Fruit fly (Drosophila melanogaster) whole organism, embryonic: ENCODE results near the gene CG6345.

Experiments used
- CG11504 ChIP-seq: fragments of 200-800 bp; sonication (Bioruptor generic); optimal IDR thresholded peaks from 3 replicates; lab custom pipeline; 2019; ENCODE audit warnings: missing biosample characterization, mild to moderate bottlenecking, missing genetic modification characterization, moderate library complexity
- CG12219 ChIP-seq: fragments of 200-800 bp; sonication (Bioruptor generic); optimal IDR thresholded peaks from 3 replicates; lab custom pipeline; 2018; ENCODE audit warnings: missing biosample characterization, mild to moderate bottlenecking, missing genetic modification characterization
- CG13775 ChIP-seq: fragments of 200-800 bp; sonication (Bioruptor generic); optimal IDR thresholded peaks from 3 replicates; lab custom pipeline; 2017; ENCODE audit warnings: missing biosample characterization, mild to moderate bottlenecking, missing genetic modification characterization
- CG14710 ChIP-seq: fragments of 200-800 bp; sonication (Bioruptor generic); optimal IDR thresholded peaks from 3 replicates; lab custom pipeline; 2019; ENCODE audit warnings: missing biosample characterization, mild to moderate bottlenecking, missing genetic modification characterization, moderate library complexity
- CG15269 ChIP-seq: fragments of 200-800 bp; sonication (Bioruptor generic); optimal IDR thresholded peaks from 2 replicates; lab custom pipeline; 2018; ENCODE audit warnings: missing biosample characterization, mild to moderate bottlenecking, missing genetic modification characterization, moderate library complexity
- CG15601 ChIP-seq: fragments of 200-800 bp; sonication (Bioruptor generic); optimal IDR thresholded peaks from 3 replicates; lab custom pipeline; 2019; ENCODE audit warnings: missing biosample characterization, mild to moderate bottlenecking, missing genetic modification characterization, moderate library complexity
- CG17802 ChIP-seq: fragments of 200-800 bp; sonication (Bioruptor generic); optimal IDR thresholded peaks from 2 replicates; lab custom pipeline; 2018; ENCODE audit warnings: missing biosample characterization, mild to moderate bottlenecking, missing genetic modification characterization, moderate library complexity
- CG18599 ChIP-seq: fragments of 200-800 bp; sonication (Bioruptor generic); optimal IDR thresholded peaks from 3 replicates; lab custom pipeline; 2017; ENCODE audit warnings: missing biosample characterization, missing genetic modification characterization, mild to moderate bottlenecking, moderate library complexity, missing genetic modification reagents
- CG2202 ChIP-seq: fragments of 200-800 bp; sonication (Bioruptor generic); optimal IDR thresholded peaks from 2 replicates; lab custom pipeline; 2018; ENCODE audit warnings: missing biosample characterization, mild to moderate bottlenecking, missing genetic modification characterization
- CG2875 ChIP-seq: fragments of 200-800 bp; sonication (Bioruptor generic); optimal IDR thresholded peaks from 2 replicates; lab custom pipeline; 2017; ENCODE audit warnings: missing biosample characterization, mild to moderate bottlenecking, missing genetic modification characterization, missing genetic modification reagents
- CG31365 ChIP-seq: fragments of 200-800 bp; sonication (Bioruptor generic); optimal IDR thresholded peaks from 2 replicates; lab custom pipeline; 2018; ENCODE audit warnings: missing biosample characterization, mild to moderate bottlenecking, missing genetic modification characterization
- CG31441 ChIP-seq: fragments of 200-800 bp; sonication (Bioruptor generic); IDR thresholded peaks from 2 replicates; pipeline ENCODE4 v1.3.6; 2022; ENCODE audit warnings: missing biosample characterization, missing genetic modification characterization
- CG33557 ChIP-seq: fragments of 200-800 bp; sonication (Bioruptor generic); optimal IDR thresholded peaks from 2 replicates; lab custom pipeline; 2019; ENCODE audit warnings: missing biosample characterization, mild to moderate bottlenecking, missing genetic modification characterization, moderate library complexity
- CG4360 ChIP-seq: fragments of 200-800 bp; sonication (Bioruptor generic); IDR thresholded peaks from 2 replicates; pipeline ENCODE4 v1.3.6; 2022; ENCODE audit warnings: missing biosample characterization, missing genetic modification characterization
- CG4404 ChIP-seq: fragments of 200-800 bp; sonication (Bioruptor generic); IDR thresholded peaks from 2 replicates; pipeline ENCODE4 v1.3.6; 2022; ENCODE audit warnings: missing biosample characterization, missing genetic modification characterization
- CG6791 ChIP-seq: fragments of 200-800 bp; sonication (Bioruptor generic); IDR thresholded peaks from 3 replicates; pipeline ENCODE4 v1.3.6; 2022; ENCODE audit warnings: missing biosample characterization, missing genetic modification characterization; ENCODE audit not compliant: partially characterized antibody
- CG9727 ChIP-seq: fragments of 200-800 bp; sonication (Bioruptor generic); optimal IDR thresholded peaks from 3 replicates; lab custom pipeline; 2017; ENCODE audit warnings: missing biosample characterization, mild to moderate bottlenecking, missing genetic modification characterization
- CG9817 ChIP-seq: fragments of 200-800 bp; sonication (Bioruptor generic); optimal IDR thresholded peaks from 2 replicates; lab custom pipeline; 2018; ENCODE audit warnings: missing biosample characterization, mild to moderate bottlenecking, missing genetic modification characterization, moderate library complexity
- D19A ChIP-seq: fragments of 200-800 bp; optimal IDR thresholded peaks from 3 replicates; lab custom pipeline; 2019; ENCODE audit warnings: missing biosample characterization, mild to moderate bottlenecking, missing genetic modification characterization, moderate library complexity
- Drgx ChIP-seq: fragments of 200-800 bp; sonication (Bioruptor generic); IDR thresholded peaks from 2 replicates; pipeline ENCODE4 v1.3.6; 2022; ENCODE audit warnings: missing biosample characterization, missing genetic modification characterization
- HLH54F ChIP-seq: fragments of 200-800 bp; sonication (Bioruptor generic); optimal IDR thresholded peaks from 3 replicates; lab custom pipeline; 2016; ENCODE audit warnings: missing biosample characterization, missing genetic modification characterization
- Hr3 ChIP-seq: fragments of 200-800 bp; sonication (Bioruptor generic); optimal IDR thresholded peaks from 3 replicates; lab custom pipeline; 2016; ENCODE audit warnings: missing biosample characterization, missing genetic modification characterization
- Kr ChIP-seq: fragments of 200-800 bp; sonication (Bioruptor generic); optimal IDR thresholded peaks from 2 replicates; lab custom pipeline; 2017; ENCODE audit warnings: missing biosample characterization, mild to moderate bottlenecking, missing genetic modification characterization
- MESR4 ChIP-seq: fragments of 200-800 bp; sonication (Bioruptor generic); optimal IDR thresholded peaks from 2 replicates; lab custom pipeline; 2018; ENCODE audit warnings: missing biosample characterization, mild to moderate bottlenecking, missing genetic modification characterization, moderate library complexity
- PHDP ChIP-seq: fragments of 200-800 bp; sonication (Bioruptor generic); optimal IDR thresholded peaks from 3 replicates; lab custom pipeline; 2018; ENCODE audit warnings: missing biosample characterization, mild to moderate bottlenecking, missing genetic modification characterization, moderate library complexity
- Spps ChIP-seq: fragments of 200-800 bp; sonication (Bioruptor generic); optimal IDR thresholded peaks from 2 replicates; lab custom pipeline; 2018; ENCODE audit warnings: missing biosample characterization, mild to moderate bottlenecking, missing genetic modification characterization
- Sry-β ChIP-seq: fragments of 200-800 bp; sonication (Bioruptor generic); optimal IDR thresholded peaks from 2 replicates; lab custom pipeline; 2018; ENCODE audit warnings: missing biosample characterization, mild to moderate bottlenecking, missing genetic modification characterization, moderate library complexity
- Sry-δ ChIP-seq: fragments of 200-800 bp; sonication (Bioruptor generic); optimal IDR thresholded peaks from 2 replicates; lab custom pipeline; 2016; ENCODE audit warnings: missing biosample characterization, missing genetic modification characterization
- Xrp1 ChIP-seq: fragments of 200-800 bp; sonication (Bioruptor generic); IDR thresholded peaks from 2 replicates; pipeline ENCODE4 v1.3.6; 2022; ENCODE audit warnings: missing biosample characterization, missing genetic modification characterization
- bsh ChIP-seq, 2 experiments: fragments of 200-800 bp; sonication (Bioruptor generic); optimal IDR thresholded peaks; 2 replicates each; lab custom pipeline; 2017 to 2018; ENCODE audit warnings: mild to moderate bottlenecking in 2 of 2, missing biosample characterization in 2 of 2, missing genetic modification characterization in 2 of 2, moderate library complexity in 1 of 2
- croc ChIP-seq: fragments of 200-800 bp; sonication (Bioruptor generic); conservative IDR thresholded peaks from 3 replicates; pipeline ENCODE4 v1.3.6; 2022; ENCODE audit warnings: missing biosample characterization, missing genetic modification characterization
- dmrt99B ChIP-seq: fragments of 200-800 bp; sonication (Bioruptor generic); optimal IDR thresholded peaks from 2 replicates; lab custom pipeline; 2018; ENCODE audit warnings: missing biosample characterization, mild to moderate bottlenecking, missing genetic modification characterization, moderate library complexity
- gem ChIP-seq: fragments of 200-800 bp; sonication (Bioruptor generic); optimal IDR thresholded peaks from 2 replicates; lab custom pipeline; 2019; ENCODE audit warnings: missing biosample characterization, mild to moderate bottlenecking, missing genetic modification characterization, moderate library complexity
- kah ChIP-seq: fragments of 200-800 bp; sonication (Bioruptor generic); optimal IDR thresholded peaks from 2 replicates; lab custom pipeline; 2018; ENCODE audit warnings: missing biosample characterization, mild to moderate bottlenecking, missing genetic modification characterization
- lmd ChIP-seq: fragments of 200-800 bp; sonication (Bioruptor generic); IDR thresholded peaks from 2 replicates; pipeline ENCODE4 v1.3.6; 2022; ENCODE audit warnings: missing biosample characterization, missing genetic modification characterization
- mld ChIP-seq: fragments of 200-800 bp; sonication (Bioruptor generic); IDR thresholded peaks from 3 replicates; pipeline ENCODE4 v1.3.6; 2022; ENCODE audit warnings: missing biosample characterization, missing genetic modification characterization; ENCODE audit not compliant: partially characterized antibody
- nerfin-1 ChIP-seq: fragments of 200-800 bp; sonication (Bioruptor generic); optimal IDR thresholded peaks from 3 replicates; lab custom pipeline; 2019; ENCODE audit warnings: missing biosample characterization, mild to moderate bottlenecking, missing genetic modification characterization, moderate library complexity
- phol ChIP-seq: fragments of 200-800 bp; sonication (Bioruptor generic); optimal IDR thresholded peaks from 3 replicates; lab custom pipeline; 2018; ENCODE audit warnings: missing biosample characterization, mild to moderate bottlenecking, missing genetic modification characterization, moderate library complexity
- prd ChIP-seq, 3 experiments: fragments of >200 bp in 2 of 3; fragments of 200-800 bp in 1 of 3; sonication (Bioruptor generic) in 1 of 3; optimal IDR thresholded peaks in 2 of 3; IDR thresholded peaks in 1 of 3; 2 replicates in 2 of 3; 3 replicates in 1 of 3; pipeline versions ENCODE4 v1.3.6 to Lab custom; 2017 to 2022; ENCODE audit warnings: missing biosample characterization in 1 of 3, missing genetic modification characterization in 1 of 3
- pum ChIP-seq: fragments of 200-800 bp; sonication (Bioruptor generic); optimal IDR thresholded peaks from 2 replicates; lab custom pipeline; 2016; ENCODE audit warnings: missing biosample characterization, missing genetic modification characterization
- ro ChIP-seq: fragments of 200-800 bp; sonication (Bioruptor generic); IDR thresholded peaks from 2 replicates; pipeline ENCODE4 v1.3.6; 2022; ENCODE audit warnings: missing biosample characterization, missing genetic modification characterization
- row ChIP-seq: fragments of 200-800 bp; sonication (Bioruptor generic); IDR thresholded peaks from 3 replicates; pipeline ENCODE4 v1.3.6; 2022; ENCODE audit warnings: missing biosample characterization, missing genetic modification characterization
- sc ChIP-seq, 3 experiments: fragments of >200 bp in 2 of 3; fragments of 200-800 bp in 1 of 3; sonication (Bioruptor generic) in 1 of 3; optimal IDR thresholded peaks; 2 replicates in 2 of 3; 3 replicates in 1 of 3; lab custom pipeline; 2017; ENCODE audit warnings: mild to moderate bottlenecking in 1 of 3, missing biosample characterization in 1 of 3, missing genetic modification characterization in 1 of 3, missing genetic modification reagents in 1 of 3
- sna ChIP-seq: fragments of 200-800 bp; sonication (Bioruptor generic); IDR thresholded peaks from 2 replicates; pipeline ENCODE4 v1.3.6; 2022; ENCODE audit warnings: missing biosample characterization, missing genetic modification characterization; ENCODE audit not compliant: partially characterized antibody
- sob ChIP-seq: fragments of 200-800 bp; sonication (Bioruptor generic); IDR thresholded peaks from 2 replicates; pipeline ENCODE4 v1.3.6; 2022; ENCODE audit warnings: missing biosample characterization, missing genetic modification characterization
- tin ChIP-seq: fragments of 200-800 bp; sonication (Bioruptor generic); optimal IDR thresholded peaks from 3 replicates; lab custom pipeline; 2016; ENCODE audit warnings: missing biosample characterization, missing genetic modification characterization

Gene CG6345

DNA sequence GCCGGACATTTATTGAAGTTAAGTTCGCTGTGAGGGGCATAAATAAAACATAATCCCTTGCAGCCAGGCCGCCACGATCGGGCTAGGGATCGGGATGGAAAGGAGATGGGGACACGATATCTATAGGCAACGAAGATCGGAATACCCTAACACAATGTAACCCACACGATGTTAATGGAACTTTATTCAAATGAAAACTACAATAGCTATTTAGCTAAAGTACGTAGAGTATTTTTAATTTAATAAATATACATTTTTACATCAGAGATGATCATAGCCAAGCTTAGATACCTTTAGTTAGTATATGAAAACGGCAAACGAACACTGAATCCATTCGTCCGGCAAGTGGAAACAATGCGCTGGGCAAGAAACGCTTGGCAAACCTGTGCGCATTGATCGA is 39.1 kb upstream of the CG6345 start:
- TF ChIP-seq Kr (GFP tag; lab: Kevin White, UChicago) (no peak), Drgx (GFP tag; lab: Robert Waterston, UW) (peak; percentile 46; the same call in 1 of the 2 replicates)
- TF ChIP-seq, all 482 proteins: peak for 1

DNA sequence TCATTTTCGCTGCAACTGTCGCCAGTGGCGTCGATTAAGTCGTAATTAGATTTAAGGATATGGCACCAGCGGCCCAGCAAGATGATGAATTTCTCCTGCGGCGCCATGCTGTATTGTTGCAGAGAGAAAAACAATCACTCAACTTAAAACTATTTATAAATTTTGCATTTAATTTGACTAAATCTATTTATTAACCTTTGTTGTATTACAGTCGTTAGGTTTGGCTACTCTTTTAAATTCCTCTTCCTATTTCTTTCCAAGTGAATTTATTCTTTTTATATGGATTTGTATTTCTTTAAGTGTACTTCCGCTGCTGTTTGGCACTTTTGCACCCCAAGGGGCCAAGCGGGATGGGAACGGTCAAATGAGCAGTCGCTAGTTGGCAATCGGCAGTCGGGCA is 33.1 kb upstream of the CG6345 start:
- TF ChIP-seq CG33557 (GFP tag; lab: Kevin White, UChicago) (peak; percentile 51), croc (0 out of 3 replicates have a peak, but pooled peaks have one; percentile 29), bsh (GFP tag; optimal IDR thresholded peaks at IDR 0.05; lab: Kevin White, UChicago) (peak in 1 of 2 experiments; percentile 81), phol (tag; lab: Kevin White, UChicago) (peak; percentile 72), prd (optimal IDR thresholded peaks at IDR 0.05; lab: Kevin White, UChicago) (no peak), prd (GFP tag; IDR thresholded peaks at IDR 0.05; lab: Robert Waterston, UW) (peak; percentile 76; the same call in 2 of the 3 replicates), CG11504 (tag; lab: Kevin White, UChicago) (peak; percentile 67), sob (GFP tag; lab: Robert Waterston, UW) (no peak), MESR4 (GFP tag; lab: Kevin White, UChicago) (no peak), CG15269 (tag; lab: Kevin White, UChicago) (peak; percentile 26), sc (optimal IDR thresholded peaks at IDR 0.05; lab: Kevin White, UChicago) (no peak), sc (GFP tag; optimal IDR thresholded peaks at IDR 0.05; lab: Kevin White, UChicago) (peak; percentile 8), CG14710 (tag; lab: Kevin White, UChicago) (peak; percentile 68), row (GFP tag; lab: Robert Waterston, UW) (peak; percentile 65), CG13775 (GFP tag; lab: Kevin White, UChicago) (peak; percentile 8), PHDP (tag; lab: Kevin White, UChicago) (peak; percentile 9), HLH54F (GFP tag; lab: Kevin White, UChicago) (no peak), mld (GFP tag; lab: Robert Waterston, UW) (no peak), Sry-β (GFP tag; lab: Kevin White, UChicago) (no peak), CG15601 (tag; lab: Kevin White, UChicago) (peak; percentile 53), lmd (peak; percentile 21; the same call in 1 of the 2 replicates), D19A (tag; lab: Kevin White, UChicago) (peak; percentile 59), Xrp1 (GFP tag; lab: Robert Waterston, UW) (peak; percentile 59), CG9817 (no peak), tin (GFP tag; lab: Kevin White, UChicago) (peak; percentile 23), nerfin-1 (tag; lab: Kevin White, UChicago) (peak; percentile 54), Sry-δ (GFP tag; lab: Kevin White, UChicago) (no peak), CG9727 (GFP tag; lab: Kevin White, UChicago) (peak; percentile 35), dmrt99B (tag; lab: Kevin White, UChicago) (peak; percentile 63), CG2202 (peak; percentile 6), ro (GFP tag; lab: Robert Waterston, UW) (no peak), pum (GFP tag; lab: Kevin White, UChicago) (peak; percentile 8), kah (peak; percentile 25), CG4404 (GFP tag; lab: Robert Waterston, UW) (no peak), CG6791 (GFP tag; lab: Robert Waterston, UW) (no peak), CG31441 (peak; percentile 63; the same call in 1 of the 2 replicates), CG12219 (GFP tag; lab: Kevin White, UChicago) (peak; percentile 2), Hr3 (GFP tag; lab: Kevin White, UChicago) (peak; percentile 14), CG4360 (GFP tag; lab: Robert Waterston, UW) (no peak), CG2875 (GFP tag; lab: Kevin White, UChicago) (peak; percentile 36), CG31365 (tag; lab: Kevin White, UChicago) (no peak), Spps (tag; lab: Kevin White, UChicago) (peak; percentile 44), CG17802 (tag; lab: Kevin White, UChicago) (peak; percentile 19), gem (tag; lab: Kevin White, UChicago) (peak; percentile 74), CG18599 (GFP tag; lab: Kevin White, UChicago) (peak; percentile 36), sna (no peak)
